Worm (Caenorhabditis elegans) whole organism, mixed stage, embryonic: ENCODE results near the gene sup-1.

ENCODE experiments used
- M03D4.4 ChIP-seq: sonication (generic microtip); optimal IDR thresholded peaks from 2 replicates; lab custom pipeline; 2017; ENCODE audit warnings: mild to moderate bottlenecking, missing genetic modification characterization, missing compliant biosample characterization
- bed-3 ChIP-seq: fragments of 200-800 bp; sonication (Bioruptor generic); optimal IDR thresholded peaks from 3 replicates; lab custom pipeline; 2018; ENCODE audit warnings: mild to moderate bottlenecking, missing genetic modification characterization, moderate library complexity, missing compliant biosample characterization
- blmp-1 ChIP-seq: fragments of 150-350 bp; optimal IDR thresholded peaks from 2 replicates; lab custom pipeline; 2014; ENCODE audit warnings: missing biosample characterization, missing genetic modification characterization
- ceh-39 ChIP-seq: fragments of 150-350 bp; optimal IDR thresholded peaks from 2 replicates; lab custom pipeline; 2014; ENCODE audit warnings: missing biosample characterization, missing genetic modification characterization
- ceh-43 ChIP-seq: fragments of 200-800 bp; sonication (Bioruptor generic); optimal IDR thresholded peaks from 2 replicates; lab custom pipeline; 2018; ENCODE audit warnings: mild to moderate bottlenecking, missing genetic modification characterization, moderate library complexity, missing compliant biosample characterization
- ceh-83 ChIP-seq: fragments of 200-800 bp; sonication (Bioruptor generic); optimal IDR thresholded peaks from 2 replicates; lab custom pipeline; 2018; ENCODE audit warnings: mild to moderate bottlenecking, missing genetic modification characterization, missing compliant biosample characterization
- ces-1 ChIP-seq: fragments of 150-350 bp; optimal IDR thresholded peaks from 2 replicates; lab custom pipeline; 2014; ENCODE audit warnings: missing biosample characterization, missing genetic modification reagents, missing genetic modification characterization
- cnd-1 ChIP-seq: fragments of 200-800 bp; sonication (Bioruptor generic); optimal IDR thresholded peaks from 2 replicates; lab custom pipeline; 2018; ENCODE audit warnings: mild to moderate bottlenecking, missing genetic modification characterization, missing compliant biosample characterization
- drap-1 ChIP-seq: fragments of 200-800 bp; sonication (Bioruptor generic); optimal IDR thresholded peaks from 3 replicates; lab custom pipeline; 2018; ENCODE audit warnings: mild to moderate bottlenecking, missing genetic modification characterization, missing compliant biosample characterization
- elt-1 ChIP-seq: sonication (generic microtip); optimal IDR thresholded peaks from 2 replicates; lab custom pipeline; 2017; ENCODE audit warnings: missing genetic modification characterization, mild to moderate bottlenecking, missing compliant biosample characterization, antibody characterized with exemption, moderate library complexity, borderline replicate concordance; ENCODE audit not compliant: insufficient read depth
- flh-1 ChIP-seq: fragments of 200-800 bp; sonication (Bioruptor generic); optimal IDR thresholded peaks from 2 replicates; lab custom pipeline; 2018; ENCODE audit warnings: mild to moderate bottlenecking, missing genetic modification characterization, moderate library complexity, missing compliant biosample characterization
- ham-2 ChIP-seq: fragments of 200-800 bp; sonication (Bioruptor generic); optimal IDR thresholded peaks from 2 replicates; lab custom pipeline; 2018; ENCODE audit warnings: mild to moderate bottlenecking, missing genetic modification characterization, missing compliant biosample characterization
- hlh-1 ChIP-seq: fragments of 150-350 bp; optimal IDR thresholded peaks from 2 replicates; lab custom pipeline; 2014; ENCODE audit warnings: missing biosample characterization, missing genetic modification reagents, missing genetic modification characterization
- lin-13 ChIP-seq: fragments of 150-350 bp; optimal IDR thresholded peaks from 2 replicates; lab custom pipeline; 2014; ENCODE audit warnings: missing biosample characterization, missing genetic modification characterization
- lin-32 ChIP-seq: fragments of 200-800 bp; sonication (Bioruptor generic); optimal IDR thresholded peaks from 2 replicates; lab custom pipeline; 2018; ENCODE audit warnings: mild to moderate bottlenecking, missing genetic modification characterization, missing compliant biosample characterization
- lsy-2 ChIP-seq: fragments of 150-350 bp; optimal IDR thresholded peaks from 2 replicates; lab custom pipeline; 2014; ENCODE audit warnings: missing biosample characterization, missing genetic modification characterization
- mep-1 ChIP-seq: fragments of 150-350 bp; optimal IDR thresholded peaks from 2 replicates; lab custom pipeline; 2017; ENCODE audit warnings: missing biosample characterization, missing genetic modification reagents, missing genetic modification characterization, inconsistent platforms
- mls-2 ChIP-seq: sonication (generic microtip); optimal IDR thresholded peaks from 2 replicates; lab custom pipeline; 2016; ENCODE audit warnings: mild to moderate bottlenecking, missing genetic modification characterization, moderate library complexity, missing compliant biosample characterization
- nhr-12 ChIP-seq: fragments of 150-350 bp; optimal IDR thresholded peaks from 2 replicates; lab custom pipeline; 2014; ENCODE audit warnings: missing biosample characterization, missing genetic modification characterization
- nhr-2 ChIP-seq: fragments of 150-350 bp; optimal IDR thresholded peaks from 2 replicates; lab custom pipeline; 2014; ENCODE audit warnings: missing biosample characterization, missing genetic modification characterization
- nhr-237 ChIP-seq: fragments of 150-350 bp; optimal IDR thresholded peaks from 2 replicates; lab custom pipeline; 2014; ENCODE audit warnings: missing biosample characterization, missing genetic modification characterization
- nhr-28 ChIP-seq: fragments of 150-350 bp; optimal IDR thresholded peaks from 2 replicates; lab custom pipeline; 2014; ENCODE audit warnings: missing biosample characterization, missing genetic modification characterization
- nhr-76 ChIP-seq: sonication (generic microtip); optimal IDR thresholded peaks from 2 replicates; lab custom pipeline; 2017; ENCODE audit warnings: missing biosample characterization, missing genetic modification characterization
- pha-4 ChIP-seq: fragments of 150-350 bp; optimal IDR thresholded peaks from 2 replicates; lab custom pipeline; 2018; ENCODE audit warnings: missing biosample characterization, missing genetic modification reagents, missing genetic modification characterization
- sem-2 ChIP-seq: fragments of 200-800 bp; sonication (Bioruptor generic); optimal IDR thresholded peaks from 2 replicates; lab custom pipeline; 2018; ENCODE audit warnings: mild to moderate bottlenecking, missing genetic modification characterization, missing compliant biosample characterization
- snpc-4 ChIP-seq: fragments of 150-350 bp; optimal IDR thresholded peaks from 2 replicates; lab custom pipeline; 2014; ENCODE audit warnings: missing biosample characterization, missing genetic modification characterization
- sptf-1 ChIP-seq: sonication (generic microtip); optimal IDR thresholded peaks from 2 replicates; lab custom pipeline; 2017; ENCODE audit warnings: mild to moderate bottlenecking, missing genetic modification characterization, moderate library complexity, missing compliant biosample characterization
- tbx-8 ChIP-seq: fragments of 200-800 bp; sonication (Bioruptor generic); optimal IDR thresholded peaks from 2 replicates; lab custom pipeline; 2018; ENCODE audit warnings: mild to moderate bottlenecking, missing genetic modification characterization, moderate library complexity, missing compliant biosample characterization
- unc-120 ChIP-seq: sonication (generic microtip); optimal IDR thresholded peaks from 2 replicates; lab custom pipeline; 2017; ENCODE audit warnings: missing genetic modification characterization, missing compliant biosample characterization; ENCODE audit not compliant: poor library complexity, severe bottlenecking
- unc-39 ChIP-seq: fragments of 150-350 bp; optimal IDR thresholded peaks from 2 replicates; lab custom pipeline; 2014; ENCODE audit warnings: missing biosample characterization, missing genetic modification characterization
- zip-8 ChIP-seq: fragments of 150-350 bp; optimal IDR thresholded peaks from 2 replicates; lab custom pipeline; 2014; ENCODE audit warnings: missing biosample characterization, missing genetic modification characterization
- ztf-11 ChIP-seq: fragments of 150-350 bp; optimal IDR thresholded peaks from 2 replicates; lab custom pipeline; 2014; ENCODE audit warnings: missing biosample characterization, missing genetic modification characterization

sup-1 gene

ce11 chrIII:11737527-11737926 is at the start of gene sup-1:
TSS of gene sup-1 (minus strand) at chrIII:11737627.
- TF ChIP-seq ztf-11 (tag; lab: Kevin White, UChicago) = no peak

ce11 chrIII:11785961-11786360 is 48.5 kb upstream of the sup-1 start, which contains the start of gene tbx-38:
TSS of gene tbx-38 (minus strand) at chrIII:11786061.
- TF ChIP-seq tbx-8 (GFP tag; lab: Kevin White, UChicago) (no peak), ztf-11 (tag; lab: Kevin White, UChicago) (no peak), mep-1 (no peak), blmp-1 (tag; lab: Kevin White, UChicago) (no peak), nhr-12 (no peak), flh-1 (GFP tag; lab: Kevin White, UChicago) (no peak), ces-1 (GFP tag; lab: Kevin White, UChicago) (no peak), sptf-1 (tag; lab: Kevin White, UChicago) (no peak), M03D4.4 (tag; lab: Kevin White, UChicago) (no peak), elt-1 (no peak)

DNA sequence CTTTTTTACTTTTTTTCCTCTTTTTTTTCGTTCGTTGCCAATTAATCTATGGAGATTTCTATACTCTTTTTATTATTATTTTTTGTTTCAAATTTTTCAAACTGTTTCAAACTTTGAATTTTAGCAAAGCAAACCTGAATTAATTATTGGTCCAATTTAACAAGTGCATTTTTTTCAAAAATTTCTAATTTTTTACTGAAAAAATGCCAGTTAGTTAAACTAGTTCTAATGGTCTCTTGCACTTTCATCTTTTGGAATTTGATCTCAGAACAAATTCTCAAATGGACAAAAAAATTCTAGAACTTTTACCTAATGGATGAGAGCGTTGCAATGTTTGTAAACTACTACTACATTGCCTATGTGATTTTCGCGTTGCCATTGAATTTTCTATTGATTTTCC is 44.4 kb upstream of the sup-1 start, which contains the start of gene srd-74:
srd-74 (plus strand) TSS at position 301 of the 400 bp plus-strand sequence.
- no peak for TF ChIP-seq hlh-1
- no peak for TF ChIP-seq M03D4.4 (tag; lab: Kevin White, UChicago)
- TF ChIP-seq, all 35 proteins: peak for 0

DNA sequence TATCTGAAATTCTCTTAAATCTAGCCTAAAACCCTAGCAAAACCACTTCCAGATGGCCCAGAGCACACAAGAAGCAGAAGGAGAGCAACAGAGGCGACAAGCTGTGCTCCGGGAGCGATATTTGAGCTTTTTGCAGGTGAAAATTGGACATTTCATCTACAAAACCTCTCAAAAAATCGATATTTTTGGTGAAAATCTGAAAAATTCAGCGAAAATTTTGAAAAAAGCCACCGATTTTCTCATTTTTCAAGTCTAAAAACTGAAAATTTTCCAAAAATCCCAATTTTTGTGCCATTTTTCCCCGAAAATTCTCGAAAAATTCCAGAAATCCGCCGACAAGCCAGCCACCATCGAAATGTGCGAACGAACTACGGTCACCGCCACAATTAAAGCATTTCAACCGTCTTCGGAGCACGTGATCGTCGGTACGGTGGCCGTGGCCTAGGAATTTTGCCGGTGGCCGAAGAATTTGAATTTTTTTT is 42.8 kb upstream of the sup-1 start, which contains the start of gene C24H11.5:
C24H11.5 (plus strand) TSS at position 51 of the 482 bp plus-strand sequence.
- TF ChIP-seq cnd-1 (tag; lab: Kevin White, UChicago) (no peak), blmp-1 (tag; lab: Kevin White, UChicago) (no peak), ham-2 (no peak), zip-8 (tag; lab: Kevin White, UChicago) (no peak), snpc-4 (tag; lab: Kevin White, UChicago) (no peak), sem-2 (GFP tag; lab: Kevin White, UChicago) (no peak), nhr-237 (tag; lab: Kevin White, UChicago) (no peak), lin-32 (GFP tag; lab: Kevin White, UChicago) (no peak), nhr-12 (no peak), ces-1 (GFP tag; lab: Kevin White, UChicago) (no peak)

- TF ChIP-seq mls-2 (no peak), lin-32 (GFP tag; lab: Kevin White, UChicago) (no peak), pha-4 (tag; lab: Kevin White, UChicago) (no peak), unc-120 (tag; lab: Kevin White, UChicago) (no peak), bed-3 (GFP tag; lab: Kevin White, UChicago) (no peak), ceh-39 (tag; lab: Kevin White, UChicago) (no peak), nhr-2 (tag; lab: Kevin White, UChicago) (no peak), nhr-12 (no peak), flh-1 (GFP tag; lab: Kevin White, UChicago) (no peak), mep-1 (no peak), ceh-83 (no peak), hlh-1 (no peak), M03D4.4 (tag; lab: Kevin White, UChicago) (no peak)
Measured at ce11 chrIII:11777321-11777720, 39.9 kb upstream of the sup-1 start, which contains the start of gene mdt-21. TSS of gene mdt-21 (plus strand) at chrIII:11777621.

ce11 chrIII:11774508-11775000 is 37.1 kb upstream of the sup-1 start, which contains the start of gene immp-1:
TSS of gene immp-1 (plus strand) at chrIII:11774950.
- TF ChIP-seq ces-1 (GFP tag; lab: Kevin White, UChicago) (peak; percentile 16), nhr-28 (tag; lab: Kevin White, UChicago) (no peak), ceh-39 (tag; lab: Kevin White, UChicago) (no peak), M03D4.4 (tag; lab: Kevin White, UChicago) (no peak), drap-1 (GFP tag; lab: Kevin White, UChicago) (no peak), nhr-12 (no peak), pha-4 (tag; lab: Kevin White, UChicago) (no peak), unc-120 (tag; lab: Kevin White, UChicago) (no peak), nhr-237 (tag; lab: Kevin White, UChicago) (no peak), ceh-43 (GFP tag; lab: Kevin White, UChicago) (no peak), elt-1 (no peak), bed-3 (GFP tag; lab: Kevin White, UChicago) (no peak), nhr-2 (tag; lab: Kevin White, UChicago) (no peak), unc-39 (no peak), mep-1 (no peak), zip-8 (tag; lab: Kevin White, UChicago) (no peak), nhr-76 (tag; lab: Kevin White, UChicago) (no peak), mls-2 (no peak), ceh-83 (no peak), snpc-4 (tag; lab: Kevin White, UChicago) (no peak), lin-32 (GFP tag; lab: Kevin White, UChicago) (no peak), ztf-11 (tag; lab: Kevin White, UChicago) (no peak), lin-13 (tag; lab: Kevin White, UChicago) (no peak), lsy-2 (peak; percentile 19), flh-1 (GFP tag; lab: Kevin White, UChicago) (no peak), blmp-1 (tag; lab: Kevin White, UChicago) (peak; percentile 71)
